Fruit fly (Drosophila melanogaster) whole organism, embryonic: ENCODE results near the gene CG32095.
A peak's percentile ranks its signal among the peaks of the same experiment; 100 is the strongest.

Experiments used
- CG10267 ChIP-seq: fragments of 200-800 bp; sonication (Bioruptor generic); optimal IDR thresholded peaks from 2 replicates; lab custom pipeline; 2018; ENCODE audit warnings: missing biosample characterization, mild to moderate bottlenecking, missing genetic modification characterization, moderate library complexity
- CG11398 ChIP-seq: fragments of 200-800 bp; sonication (Bioruptor generic); optimal IDR thresholded peaks from 2 replicates; lab custom pipeline; 2016; ENCODE audit warnings: missing biosample characterization, missing genetic modification characterization
- CG12104 ChIP-seq: fragments of 200-800 bp; sonication (Bioruptor generic); optimal IDR thresholded peaks from 3 replicates; lab custom pipeline; 2016; ENCODE audit warnings: missing biosample characterization, missing genetic modification characterization
- CG12155 ChIP-seq: fragments of 200-800 bp; sonication (Bioruptor generic); optimal IDR thresholded peaks from 3 replicates; lab custom pipeline; 2016; ENCODE audit warnings: missing biosample characterization, missing genetic modification characterization
- CG12391 ChIP-seq: fragments of 200-800 bp; sonication (Bioruptor generic); optimal IDR thresholded peaks from 3 replicates; lab custom pipeline; 2018; ENCODE audit warnings: missing biosample characterization, mild to moderate bottlenecking, missing genetic modification characterization, moderate library complexity
- CG16815 ChIP-seq: fragments of 200-800 bp; sonication (Bioruptor generic); optimal IDR thresholded peaks from 3 replicates; lab custom pipeline; 2017; ENCODE audit warnings: missing biosample characterization, mild to moderate bottlenecking, missing genetic modification characterization
- CG17328 ChIP-seq: fragments of 200-800 bp; sonication (Bioruptor generic); IDR thresholded peaks from 2 replicates; pipeline ENCODE4 v1.3.6; 2022; ENCODE audit warnings: missing biosample characterization, missing genetic modification characterization
- CG17359 ChIP-seq: fragments of 200-800 bp; sonication (Bioruptor generic); optimal IDR thresholded peaks from 3 replicates; lab custom pipeline; 2018; ENCODE audit warnings: missing biosample characterization, mild to moderate bottlenecking, missing genetic modification characterization, moderate library complexity
- CG32767 ChIP-seq: fragments of 200-800 bp; sonication (Bioruptor generic); IDR thresholded peaks from 2 replicates; pipeline ENCODE4 v1.3.6; 2022; ENCODE audit warnings: missing biosample characterization, missing genetic modification characterization
- CG34422 ChIP-seq: fragments of 200-800 bp; sonication (Bioruptor generic); IDR thresholded peaks from 3 replicates; pipeline ENCODE4 v1.3.6; 2022; ENCODE audit warnings: missing biosample characterization, missing genetic modification characterization
- CG4282 ChIP-seq: fragments of 200-800 bp; sonication (Bioruptor generic); optimal IDR thresholded peaks from 2 replicates; lab custom pipeline; 2016; ENCODE audit warnings: missing biosample characterization, missing genetic modification characterization
- CG5953 ChIP-seq: fragments of 200-800 bp; sonication (Bioruptor generic); IDR thresholded peaks from 2 replicates; pipeline ENCODE4 v1.3.6; 2022; ENCODE audit warnings: missing biosample characterization, missing genetic modification characterization
- CG6654 ChIP-seq: fragments of 200-800 bp; sonication (Bioruptor generic); optimal IDR thresholded peaks from 2 replicates; lab custom pipeline; 2017; ENCODE audit warnings: missing biosample characterization, mild to moderate bottlenecking, missing genetic modification characterization
- CG7271 ChIP-seq: fragments of 200-800 bp; sonication (Bioruptor generic); optimal IDR thresholded peaks from 2 replicates; lab custom pipeline; 2018; ENCODE audit warnings: missing biosample characterization, mild to moderate bottlenecking, missing genetic modification characterization, moderate library complexity
- CG7963 ChIP-seq: fragments of 200-800 bp; sonication (Bioruptor generic); IDR thresholded peaks from 3 replicates; pipeline ENCODE4 v1.3.6; 2022; ENCODE audit warnings: missing biosample characterization, missing genetic modification characterization; ENCODE audit not compliant: partially characterized antibody
- CG8478 ChIP-seq: fragments of >200 bp; optimal IDR thresholded peaks from 2 replicates; lab custom pipeline; 2018
- CG9437 ChIP-seq: fragments of 200-800 bp; sonication (Bioruptor generic); optimal IDR thresholded peaks from 2 replicates; lab custom pipeline; 2018; ENCODE audit warnings: missing biosample characterization, mild to moderate bottlenecking, missing genetic modification characterization
- CG9609 ChIP-seq: fragments of 200-800 bp; sonication (Bioruptor generic); optimal IDR thresholded peaks from 3 replicates; lab custom pipeline; 2016; ENCODE audit warnings: missing biosample characterization, missing genetic modification characterization
- D ChIP-seq, 2 experiments: fragments of 200-800 bp in 1 of 2; fragments of >200 bp in 1 of 2; sonication (Bioruptor generic) in 1 of 2; optimal IDR thresholded peaks; 2 replicates in 1 of 2; 3 replicates in 1 of 2; lab custom pipeline; 2017; ENCODE audit warnings: mild to moderate bottlenecking in 1 of 2, missing biosample characterization in 1 of 2, missing genetic modification characterization in 1 of 2, missing genetic modification reagents in 1 of 2
- D19B ChIP-seq: fragments of 200-800 bp; sonication (Bioruptor generic); optimal IDR thresholded peaks from 2 replicates; lab custom pipeline; 2017; ENCODE audit warnings: missing biosample characterization, mild to moderate bottlenecking, missing genetic modification characterization
- Eip74EF ChIP-seq, 2 experiments: fragments of 200-800 bp in 1 of 2; fragments of >200 bp in 1 of 2; sonication (Bioruptor generic) in 1 of 2; optimal IDR thresholded peaks; 2 replicates each; lab custom pipeline; 2017 to 2019; ENCODE audit warnings: missing biosample characterization in 2 of 2, missing genetic modification characterization in 2 of 2, mild to moderate bottlenecking in 1 of 2, moderate library complexity in 1 of 2
- Gug ChIP-seq: fragments of 200-800 bp; sonication (Bioruptor generic); IDR thresholded peaks from 4 replicates; pipeline ENCODE4 v1.3.6; 2022; ENCODE audit warnings: missing biosample characterization, missing genetic modification characterization
- Hey ChIP-seq: fragments of 200-800 bp; sonication (Bioruptor generic); optimal IDR thresholded peaks from 3 replicates; lab custom pipeline; 2018; ENCODE audit warnings: missing biosample characterization, mild to moderate bottlenecking, missing genetic modification characterization
- Meics ChIP-seq: fragments of 200-800 bp; sonication (Bioruptor generic); optimal IDR thresholded peaks from 2 replicates; lab custom pipeline; 2017; ENCODE audit warnings: missing biosample characterization, mild to moderate bottlenecking, missing genetic modification characterization
- Nf-YC ChIP-seq: fragments of 200-800 bp; optimal IDR thresholded peaks from 3 replicates; lab custom pipeline; 2019; ENCODE audit warnings: missing biosample characterization, mild to moderate bottlenecking, missing genetic modification characterization, moderate library complexity
- Oli ChIP-seq: fragments of 200-800 bp; sonication (Bioruptor generic); optimal IDR thresholded peaks from 2 replicates; lab custom pipeline; 2018; ENCODE audit warnings: missing biosample characterization, mild to moderate bottlenecking, missing genetic modification characterization, moderate library complexity
- Optix ChIP-seq: fragments of 200-800 bp; sonication (Bioruptor generic); IDR thresholded peaks from 3 replicates; pipeline ENCODE4 v1.3.6; 2022; ENCODE audit warnings: missing biosample characterization, missing genetic modification characterization
- abd-A ChIP-seq: fragments of 200-800 bp; sonication (Bioruptor generic); optimal IDR thresholded peaks from 3 replicates; lab custom pipeline; 2019; ENCODE audit warnings: missing biosample characterization, mild to moderate bottlenecking, missing genetic modification characterization, moderate library complexity
- ac ChIP-seq: fragments of 200-800 bp; sonication (Bioruptor generic); optimal IDR thresholded peaks from 3 replicates; lab custom pipeline; 2017; ENCODE audit warnings: missing biosample characterization, mild to moderate bottlenecking, missing genetic modification characterization
- amos ChIP-seq: fragments of 200-800 bp; sonication (Bioruptor generic); IDR thresholded peaks from 2 replicates; pipeline ENCODE4 v1.3.6; 2022; ENCODE audit warnings: missing biosample characterization, missing genetic modification characterization; ENCODE audit not compliant: partially characterized antibody
- croc ChIP-seq: fragments of 200-800 bp; sonication (Bioruptor generic); conservative IDR thresholded peaks from 3 replicates; pipeline ENCODE4 v1.3.6; 2022; ENCODE audit warnings: missing biosample characterization, missing genetic modification characterization
- crol ChIP-seq: fragments of 200-800 bp; sonication (Bioruptor generic); IDR thresholded peaks from 2 replicates; pipeline ENCODE4 v1.3.6; 2022; ENCODE audit warnings: missing biosample characterization, missing genetic modification characterization
- esg ChIP-seq: fragments of 200-800 bp; sonication (Bioruptor generic); conservative IDR thresholded peaks from 2 replicates; pipeline ENCODE4 v1.3.6; 2022; ENCODE audit warnings: missing biosample characterization, missing genetic modification characterization
- fd102C ChIP-seq: fragments of 200-800 bp; sonication (Bioruptor generic); optimal IDR thresholded peaks from 2 replicates; lab custom pipeline; 2018; ENCODE audit warnings: missing biosample characterization, mild to moderate bottlenecking, missing genetic modification characterization, moderate library complexity
- fd64A ChIP-seq: fragments of 200-800 bp; sonication (Bioruptor generic); optimal IDR thresholded peaks from 3 replicates; lab custom pipeline; 2018; ENCODE audit warnings: missing biosample characterization, mild to moderate bottlenecking, missing genetic modification characterization
- ftz-f1 ChIP-seq: fragments of 200-800 bp; sonication (Bioruptor generic); optimal IDR thresholded peaks from 2 replicates; lab custom pipeline; 2016; ENCODE audit warnings: missing biosample characterization, missing genetic modification characterization
- gce ChIP-seq: fragments of 200-800 bp; sonication (Bioruptor generic); IDR thresholded peaks from 3 replicates; pipeline ENCODE4 v1.3.6; 2022; ENCODE audit warnings: missing biosample characterization, missing genetic modification characterization
- h ChIP-seq: fragments of >200 bp; optimal IDR thresholded peaks from 2 replicates; lab custom pipeline; 2017
- ken ChIP-seq: fragments of 200-800 bp; sonication (Bioruptor generic); IDR thresholded peaks from 3 replicates; pipeline ENCODE4 v1.3.6; 2022; ENCODE audit warnings: missing biosample characterization, missing genetic modification characterization
- klu ChIP-seq: fragments of 200-800 bp; sonication (Bioruptor generic); IDR thresholded peaks from 2 replicates; pipeline ENCODE4 v1.3.6; 2022; ENCODE audit warnings: missing biosample characterization, missing genetic modification characterization
- lmd ChIP-seq: fragments of 200-800 bp; sonication (Bioruptor generic); IDR thresholded peaks from 2 replicates; pipeline ENCODE4 v1.3.6; 2022; ENCODE audit warnings: missing biosample characterization, missing genetic modification characterization
- oc ChIP-seq: fragments of 200-800 bp; sonication (Bioruptor generic); optimal IDR thresholded peaks from 2 replicates; lab custom pipeline; 2018; ENCODE audit warnings: missing biosample characterization, mild to moderate bottlenecking, missing genetic modification characterization, moderate library complexity
- p53 ChIP-seq: fragments of 200-800 bp; sonication (Bioruptor generic); optimal IDR thresholded peaks from 2 replicates; lab custom pipeline; 2016; ENCODE audit warnings: missing biosample characterization, missing genetic modification characterization
- peb ChIP-seq: fragments of 200-800 bp; sonication (Bioruptor generic); IDR thresholded peaks from 2 replicates; pipeline ENCODE4 v1.3.6; 2022; ENCODE audit warnings: missing biosample characterization, missing genetic modification characterization
- slou ChIP-seq: fragments of 200-800 bp; sonication (Bioruptor generic); optimal IDR thresholded peaks from 3 replicates; lab custom pipeline; 2016; ENCODE audit warnings: missing biosample characterization, missing genetic modification characterization
- sqz ChIP-seq: fragments of 200-800 bp; sonication (Bioruptor generic); optimal IDR thresholded peaks from 3 replicates; lab custom pipeline; 2018; ENCODE audit warnings: missing biosample characterization, mild to moderate bottlenecking, missing genetic modification characterization
- ssp ChIP-seq: fragments of 200-800 bp; sonication (Bioruptor generic); IDR thresholded peaks from 2 replicates; pipeline ENCODE4 v1.3.6; 2022; ENCODE audit warnings: missing biosample characterization, missing genetic modification characterization
- sug ChIP-seq: fragments of 200-800 bp; optimal IDR thresholded peaks from 2 replicates; lab custom pipeline; 2019; ENCODE audit warnings: missing biosample characterization, mild to moderate bottlenecking, missing genetic modification characterization, moderate library complexity
- ttk ChIP-seq: fragments of 200-800 bp; sonication (Bioruptor generic); IDR thresholded peaks from 2 replicates; pipeline ENCODE4 v2.1.2; 2022; ENCODE audit warnings: missing biosample characterization, missing genetic modification characterization
- unc-4 ChIP-seq: fragments of 200-800 bp; sonication (Bioruptor generic); IDR thresholded peaks from 2 replicates; pipeline ENCODE4 v1.3.6; 2022; ENCODE audit warnings: missing biosample characterization, missing genetic modification characterization; ENCODE audit not compliant: partially characterized antibody
- vnd ChIP-seq: fragments of 200-800 bp; sonication (Bioruptor generic); IDR thresholded peaks from 3 replicates; pipeline ENCODE4 v1.3.6; 2022; ENCODE audit warnings: missing biosample characterization, missing genetic modification characterization; ENCODE audit not compliant: partially characterized antibody
- zen2 ChIP-seq: fragments of 200-800 bp; sonication (Bioruptor generic); IDR thresholded peaks from 3 replicates; pipeline ENCODE4 v1.3.6; 2022; ENCODE audit warnings: missing biosample characterization, missing genetic modification characterization; ENCODE audit not compliant: partially characterized antibody

Gene CG32095

dm6 chr3L:11789773-11790172, 35.8 kb downstream of the CG32095 start, which contains the start of gene Pi3K68D (continued):
- no peak for TF ChIP-seq Oli (tag; lab: Kevin White, UChicago)
- TF ChIP-seq gce (GFP tag; lab: Robert Waterston, UW): no peak
- TF ChIP-seq CG11398 (GFP tag; lab: Kevin White, UChicago): no peak
- no peak for TF ChIP-seq esg (GFP tag; lab: Robert Waterston, UW)
- peak; percentile 92 for TF ChIP-seq unc-4 (GFP tag; lab: Robert Waterston, UW)
- TF ChIP-seq abd-A (tag; lab: Kevin White, UChicago): no peak
- TF ChIP-seq Gug (GFP tag; lab: Robert Waterston, UW): no peak
- no peak for TF ChIP-seq klu (GFP tag; lab: Robert Waterston, UW)
- TF ChIP-seq CG17328 (GFP tag; lab: Robert Waterston, UW): no peak
- TF ChIP-seq Hey: no peak
- TF ChIP-seq Nf-YC (tag; lab: Kevin White, UChicago): no peak
- TF ChIP-seq peb (GFP tag; lab: Robert Waterston, UW): no peak
- TF ChIP-seq CG9609 (GFP tag; lab: Kevin White, UChicago): no peak
- TF ChIP-seq CG9437 (GFP tag; lab: Kevin White, UChicago): no peak
- no peak for TF ChIP-seq Eip74EF (GFP tag; optimal IDR thresholded peaks at IDR 0.05; lab: Kevin White, UChicago)
- TF ChIP-seq crol: no peak
- peak; percentile 37 for TF ChIP-seq CG12391
- no peak for TF ChIP-seq CG12104 (GFP tag; lab: Kevin White, UChicago)
- no peak for TF ChIP-seq oc
- no peak for TF ChIP-seq D (optimal IDR thresholded peaks at IDR 0.05; lab: Kevin White, UChicago)
- no peak for TF ChIP-seq D (GFP tag; optimal IDR thresholded peaks at IDR 0.05; lab: Kevin White, UChicago)
- TF ChIP-seq D19B: no peak
- TF ChIP-seq ac (GFP tag; lab: Kevin White, UChicago): no peak
- TF ChIP-seq ssp: no peak
- peak; percentile 3 for TF ChIP-seq CG12155 (GFP tag; lab: Kevin White, UChicago)
- TF ChIP-seq croc (GFP tag; lab: Robert Waterston, UW): no peak
- peak; percentile 58; the same call in 1 of the 3 replicates for TF ChIP-seq CG34422 (GFP tag; lab: Robert Waterston, UW)
- TF ChIP-seq CG16815 (GFP tag; lab: Kevin White, UChicago): no peak
- TF ChIP-seq sug (tag; lab: Kevin White, UChicago): no peak
- peak; percentile 86 for TF ChIP-seq CG7963 (GFP tag; lab: Robert Waterston, UW)
- no peak for TF ChIP-seq CG17359 (tag; lab: Kevin White, UChicago)
- peak; percentile 46 for TF ChIP-seq CG4282 (GFP tag; lab: Kevin White, UChicago)
- peak; percentile 13 for TF ChIP-seq p53 (GFP tag; lab: Kevin White, UChicago)
- no peak for TF ChIP-seq h (lab: Kevin White, UChicago)
- no peak for TF ChIP-seq CG6654 (GFP tag; lab: Kevin White, UChicago)
- TF ChIP-seq Optix (GFP tag; lab: Robert Waterston, UW): no peak
- no peak for TF ChIP-seq fd64A (GFP tag; lab: Kevin White, UChicago)
- TF ChIP-seq lmd (GFP tag; lab: Robert Waterston, UW): no peak
- no peak for TF ChIP-seq ttk
- TF ChIP-seq slou (GFP tag; lab: Kevin White, UChicago): no peak
- TF ChIP-seq amos: peak; percentile 98
- TF ChIP-seq CG10267: peak; percentile 59
- TF ChIP-seq CG5953 (GFP tag; lab: Robert Waterston, UW): no peak
- TF ChIP-seq ken (GFP tag; lab: Robert Waterston, UW): no peak
- peak; percentile 85 for TF ChIP-seq zen2 (GFP tag; lab: Robert Waterston, UW)
- TF ChIP-seq CG8478 (lab: Kevin White, UChicago): no peak
- TF ChIP-seq fd102C: no peak
- no peak for TF ChIP-seq CG32767 (GFP tag; lab: Robert Waterston, UW)
- TF ChIP-seq vnd (GFP tag; lab: Robert Waterston, UW): peak; percentile 88
- no peak for TF ChIP-seq ftz-f1 (GFP tag; lab: Kevin White, UChicago)
- no peak for TF ChIP-seq sqz (GFP tag; lab: Kevin White, UChicago)
- no peak for TF ChIP-seq Meics (GFP tag; lab: Kevin White, UChicago)
- TF ChIP-seq CG7271: no peak
